Fruit fly (Drosophila melanogaster) whole organism, embryonic: Measurements from ENCODE around the gene CaMKI.

ENCODE experiments used
- Asciz ChIP-seq: fragments of 200-800 bp; sonication (Bioruptor generic); optimal IDR thresholded peaks from 2 replicates; lab custom pipeline; 2017; ENCODE audit warnings: missing biosample characterization, mild to moderate bottlenecking, missing genetic modification characterization, missing genetic modification reagents
- Atf-2 ChIP-seq: fragments of 200-800 bp; sonication (Bioruptor generic); optimal IDR thresholded peaks from 2 replicates; lab custom pipeline; 2016; ENCODE audit warnings: missing biosample characterization, missing genetic modification characterization
- Atf6 ChIP-seq: fragments of 200-800 bp; sonication (Bioruptor generic); IDR thresholded peaks from 2 replicates; pipeline ENCODE4 v1.3.6; 2022; ENCODE audit warnings: missing biosample characterization, missing genetic modification characterization
- BtbVII ChIP-seq: fragments of 200-800 bp; sonication (Bioruptor generic); optimal IDR thresholded peaks from 3 replicates; lab custom pipeline; 2017; ENCODE audit warnings: missing biosample characterization, mild to moderate bottlenecking, missing genetic modification characterization
- C15 ChIP-seq: fragments of 200-800 bp; sonication (Bioruptor generic); IDR thresholded peaks from 3 replicates; pipeline ENCODE4 v1.3.6; 2022; ENCODE audit warnings: missing biosample characterization, missing genetic modification characterization
- CG11696 ChIP-seq: fragments of 200-800 bp; sonication (Bioruptor generic); IDR thresholded peaks from 2 replicates; pipeline ENCODE4 v1.3.6; 2022; ENCODE audit warnings: missing biosample characterization, missing genetic modification characterization
- CG13424 ChIP-seq: fragments of 200-800 bp; sonication (Bioruptor generic); optimal IDR thresholded peaks from 2 replicates; lab custom pipeline; 2019; ENCODE audit warnings: missing biosample characterization, mild to moderate bottlenecking, missing genetic modification characterization, moderate library complexity
- CG15011 ChIP-seq: fragments of 200-800 bp; sonication (Bioruptor generic); optimal IDR thresholded peaks from 3 replicates; lab custom pipeline; 2018; ENCODE audit warnings: missing biosample characterization, mild to moderate bottlenecking, missing genetic modification characterization
- CG16779 ChIP-seq: fragments of 200-800 bp; sonication (Bioruptor generic); IDR thresholded peaks from 2 replicates; pipeline ENCODE4 v1.3.6; 2022; ENCODE audit warnings: missing biosample characterization, missing genetic modification characterization
- CG16815 ChIP-seq: fragments of 200-800 bp; sonication (Bioruptor generic); optimal IDR thresholded peaks from 3 replicates; lab custom pipeline; 2017; ENCODE audit warnings: missing biosample characterization, mild to moderate bottlenecking, missing genetic modification characterization
- CG17361 ChIP-seq: fragments of 200-800 bp; sonication (Bioruptor generic); IDR thresholded peaks from 3 replicates; pipeline ENCODE4 v1.3.6; 2022; ENCODE audit warnings: missing biosample characterization, missing genetic modification characterization
- CG18599 ChIP-seq: fragments of 200-800 bp; sonication (Bioruptor generic); optimal IDR thresholded peaks from 3 replicates; lab custom pipeline; 2017; ENCODE audit warnings: missing biosample characterization, missing genetic modification characterization, mild to moderate bottlenecking, moderate library complexity, missing genetic modification reagents
- CG2129 ChIP-seq: fragments of 200-800 bp; sonication (Bioruptor generic); IDR thresholded peaks from 2 replicates; pipeline ENCODE4 v1.3.6; 2022; ENCODE audit warnings: missing biosample characterization, missing genetic modification characterization; ENCODE audit not compliant: partially characterized antibody
- CG2199 ChIP-seq: fragments of 200-800 bp; sonication (Bioruptor generic); IDR thresholded peaks from 3 replicates; pipeline ENCODE4 v1.3.6; 2022; ENCODE audit warnings: missing biosample characterization, missing genetic modification characterization
- CG32532 ChIP-seq: fragments of 200-800 bp; sonication (Bioruptor generic); IDR thresholded peaks from 2 replicates; pipeline ENCODE4 v1.3.6; 2022; ENCODE audit warnings: missing biosample characterization, missing genetic modification characterization
- CG6765 ChIP-seq: fragments of 200-800 bp; sonication (Bioruptor generic); optimal IDR thresholded peaks from 3 replicates; lab custom pipeline; 2017; ENCODE audit warnings: missing biosample characterization, mild to moderate bottlenecking, missing genetic modification characterization
- Camta ChIP-seq: fragments of 200-800 bp; sonication (Bioruptor generic); optimal IDR thresholded peaks from 2 replicates; lab custom pipeline; 2016; ENCODE audit warnings: missing biosample characterization, missing genetic modification characterization
- Dbx ChIP-seq: fragments of 200-800 bp; sonication (Bioruptor generic); IDR thresholded peaks from 3 replicates; pipeline ENCODE4 v1.3.6; 2022; ENCODE audit warnings: missing biosample characterization, missing genetic modification characterization
- Deaf1 ChIP-seq: fragments of 200-800 bp; optimal IDR thresholded peaks from 3 replicates; lab custom pipeline; 2019; ENCODE audit warnings: missing biosample characterization, mild to moderate bottlenecking, missing genetic modification characterization, moderate library complexity
- Ets65A ChIP-seq: fragments of 200-800 bp; sonication (Bioruptor generic); peaks from one replicate; lab custom pipeline; 2016; ENCODE audit warnings: missing biosample characterization, missing genetic modification characterization
- H2.0 ChIP-seq: fragments of 200-800 bp; sonication (Bioruptor generic); IDR thresholded peaks from 2 replicates; pipeline ENCODE4 v1.3.6; 2022; ENCODE audit warnings: missing biosample characterization, missing genetic modification characterization
- HLH54F ChIP-seq: fragments of 200-800 bp; sonication (Bioruptor generic); optimal IDR thresholded peaks from 3 replicates; lab custom pipeline; 2016; ENCODE audit warnings: missing biosample characterization, missing genetic modification characterization
- HLHmδ ChIP-seq: fragments of 200-800 bp; sonication (Bioruptor generic); optimal IDR thresholded peaks from 2 replicates; lab custom pipeline; 2018; ENCODE audit warnings: missing biosample characterization, mild to moderate bottlenecking, missing genetic modification characterization, moderate library complexity
- Hsf ChIP-seq: fragments of 200-800 bp; sonication (Bioruptor generic); optimal IDR thresholded peaks from 3 replicates; lab custom pipeline; 2016; ENCODE audit warnings: missing biosample characterization, missing genetic modification characterization
- Med ChIP-seq: fragments of 200-800 bp; sonication (Bioruptor generic); peaks from one replicate; lab custom pipeline; 2016; ENCODE audit warnings: missing biosample characterization, missing genetic modification characterization, mild to moderate bottlenecking, inconsistent platforms, moderate library complexity
- Nf-YB ChIP-seq: fragments of 200-800 bp; sonication (Bioruptor generic); optimal IDR thresholded peaks from 3 replicates; lab custom pipeline; 2019; ENCODE audit warnings: missing biosample characterization, mild to moderate bottlenecking, missing genetic modification characterization, moderate library complexity
- Nf-YC ChIP-seq: fragments of 200-800 bp; optimal IDR thresholded peaks from 3 replicates; lab custom pipeline; 2019; ENCODE audit warnings: missing biosample characterization, mild to moderate bottlenecking, missing genetic modification characterization, moderate library complexity
- Oli ChIP-seq: fragments of 200-800 bp; sonication (Bioruptor generic); optimal IDR thresholded peaks from 2 replicates; lab custom pipeline; 2018; ENCODE audit warnings: missing biosample characterization, mild to moderate bottlenecking, missing genetic modification characterization, moderate library complexity
- Pdp1 ChIP-seq, 2 experiments: fragments of 200-800 bp; sonication (Bioruptor generic); optimal IDR thresholded peaks; 3 replicates each; lab custom pipeline; 2016; ENCODE audit warnings: missing biosample characterization in 2 of 2, missing genetic modification characterization in 2 of 2, mild to moderate bottlenecking in 1 of 2, moderate library complexity in 1 of 2
- Poxn ChIP-seq: fragments of 200-800 bp; sonication (Bioruptor generic); IDR thresholded peaks from 2 replicates; pipeline ENCODE4 v1.3.6; 2022; ENCODE audit warnings: missing biosample characterization, missing genetic modification characterization
- Ptx1 ChIP-seq: fragments of 200-800 bp; sonication (Bioruptor generic); IDR thresholded peaks from 2 replicates; pipeline ENCODE4 v1.3.6; 2022; ENCODE audit warnings: missing biosample characterization, missing genetic modification characterization
- Scr ChIP-seq: fragments of 200-800 bp; sonication (Bioruptor generic); IDR thresholded peaks from 2 replicates; pipeline ENCODE4 v1.3.6; 2022; ENCODE audit warnings: missing biosample characterization, missing genetic modification characterization; ENCODE audit not compliant: partially characterized antibody
- Taf1 ChIP-seq: fragments of 200-800 bp; sonication (Bioruptor generic); IDR thresholded peaks from 2 replicates; pipeline ENCODE4 v1.3.6; 2022; ENCODE audit warnings: missing biosample characterization, missing genetic modification characterization
- bab2 ChIP-seq: fragments of 200-800 bp; sonication (Bioruptor generic); optimal IDR thresholded peaks from 2 replicates; lab custom pipeline; 2016; ENCODE audit warnings: missing biosample characterization, missing genetic modification characterization
- br ChIP-seq: fragments of >200 bp; optimal IDR thresholded peaks from 2 replicates; lab custom pipeline; 2017
- btn ChIP-seq: fragments of 200-800 bp; sonication (Bioruptor generic); optimal IDR thresholded peaks from 2 replicates; lab custom pipeline; 2016; ENCODE audit warnings: missing biosample characterization, missing genetic modification characterization
- crol ChIP-seq: fragments of 200-800 bp; sonication (Bioruptor generic); IDR thresholded peaks from 2 replicates; pipeline ENCODE4 v1.3.6; 2022; ENCODE audit warnings: missing biosample characterization, missing genetic modification characterization
- disco-r ChIP-seq: fragments of 200-800 bp; sonication (Bioruptor generic); optimal IDR thresholded peaks from 2 replicates; lab custom pipeline; 2016; ENCODE audit warnings: missing biosample characterization, missing genetic modification characterization
- dm ChIP-seq: fragments of 200-800 bp; sonication (Bioruptor generic); optimal IDR thresholded peaks from 3 replicates; lab custom pipeline; 2016; ENCODE audit warnings: missing biosample characterization, missing genetic modification characterization
- exex ChIP-seq: fragments of 200-800 bp; sonication (Bioruptor generic); optimal IDR thresholded peaks from 4 replicates; lab custom pipeline; 2018; ENCODE audit warnings: missing biosample characterization, mild to moderate bottlenecking, missing genetic modification characterization, moderate library complexity
- grau ChIP-seq: fragments of 200-800 bp; optimal IDR thresholded peaks from 3 replicates; lab custom pipeline; 2019; ENCODE audit warnings: missing biosample characterization, mild to moderate bottlenecking, missing genetic modification characterization, moderate library complexity
- ham ChIP-seq: fragments of 200-800 bp; sonication (Bioruptor generic); IDR thresholded peaks from 2 replicates; pipeline ENCODE4 v1.3.6; 2022; ENCODE audit warnings: missing biosample characterization, missing genetic modification characterization
- lmd ChIP-seq: fragments of 200-800 bp; sonication (Bioruptor generic); IDR thresholded peaks from 2 replicates; pipeline ENCODE4 v1.3.6; 2022; ENCODE audit warnings: missing biosample characterization, missing genetic modification characterization
- sens ChIP-seq: fragments of 200-800 bp; sonication (Bioruptor generic); peaks from one replicate; lab custom pipeline; 2016; ENCODE audit warnings: missing biosample characterization, missing genetic modification characterization
- sima ChIP-seq: fragments of 200-800 bp; sonication (Bioruptor generic); optimal IDR thresholded peaks from 2 replicates; lab custom pipeline; 2016; ENCODE audit warnings: missing biosample characterization, missing genetic modification characterization
- slbo ChIP-seq: fragments of 200-800 bp; sonication (Bioruptor generic); IDR thresholded peaks from 2 replicates; pipeline ENCODE4 v1.3.6; 2022; ENCODE audit warnings: missing biosample characterization, missing genetic modification characterization
- so ChIP-seq: fragments of 200-800 bp; sonication (Bioruptor generic); IDR thresholded peaks from 3 replicates; pipeline ENCODE4 v1.3.6; 2022; ENCODE audit warnings: missing biosample characterization, missing genetic modification characterization
- ssp ChIP-seq: fragments of 200-800 bp; sonication (Bioruptor generic); IDR thresholded peaks from 2 replicates; pipeline ENCODE4 v1.3.6; 2022; ENCODE audit warnings: missing biosample characterization, missing genetic modification characterization
- tna ChIP-seq: fragments of 200-800 bp; sonication (Bioruptor generic); IDR thresholded peaks from 2 replicates; pipeline ENCODE4 v1.3.6; 2022; ENCODE audit warnings: missing biosample characterization, missing genetic modification characterization; ENCODE audit not compliant: partially characterized antibody
- twi ChIP-seq: fragments of 200-800 bp; optimal IDR thresholded peaks from 2 replicates; lab custom pipeline; 2019; ENCODE audit warnings: missing biosample characterization, mild to moderate bottlenecking, missing genetic modification characterization, moderate library complexity
- unc-4 ChIP-seq: fragments of 200-800 bp; sonication (Bioruptor generic); IDR thresholded peaks from 2 replicates; pipeline ENCODE4 v1.3.6; 2022; ENCODE audit warnings: missing biosample characterization, missing genetic modification characterization; ENCODE audit not compliant: partially characterized antibody
- vnd ChIP-seq: fragments of 200-800 bp; sonication (Bioruptor generic); IDR thresholded peaks from 3 replicates; pipeline ENCODE4 v1.3.6; 2022; ENCODE audit warnings: missing biosample characterization, missing genetic modification characterization; ENCODE audit not compliant: partially characterized antibody
- zf30C ChIP-seq: fragments of 200-800 bp; sonication (Bioruptor generic); optimal IDR thresholded peaks from 3 replicates; lab custom pipeline; 2018; ENCODE audit warnings: missing biosample characterization, mild to moderate bottlenecking, missing genetic modification characterization

Gene CaMKI

dm6 chr4:395869-396568 is 49.3 kb upstream of the CaMKI start (continued):
- TF ChIP-seq Nf-YC (tag; lab: Kevin White, UChicago) (no peak), Scr (no peak), slbo (GFP tag; lab: Robert Waterston, UW) (no peak), vnd (GFP tag; lab: Robert Waterston, UW) (no peak), crol (GFP tag; lab: Robert Waterston, UW) (no peak), Hsf (GFP tag; lab: Kevin White, UChicago) (no peak), dm (GFP tag; lab: Kevin White, UChicago) (no peak), CG13424 (no peak), sima (GFP tag; lab: Kevin White, UChicago) (no peak), HLH54F (GFP tag; lab: Kevin White, UChicago) (no peak), Poxn (GFP tag; lab: Robert Waterston, UW) (no peak), Deaf1 (tag; lab: Kevin White, UChicago) (peak; percentile 2), sens (GFP tag; lab: Kevin White, UChicago) (peak; percentile 74), Asciz (GFP tag; lab: Kevin White, UChicago) (no peak), Dbx (GFP tag; lab: Robert Waterston, UW) (no peak), Nf-YB (GFP tag; lab: Kevin White, UChicago) (peak; percentile 60), Camta (GFP tag; lab: Kevin White, UChicago) (no peak), HLHmδ (GFP tag; lab: Kevin White, UChicago) (peak; percentile 1), unc-4 (no peak), CG15011 (GFP tag; lab: Kevin White, UChicago) (no peak), br (lab: Kevin White, UChicago) (no peak), lmd (GFP tag; lab: Robert Waterston, UW) (no peak), CG17361 (GFP tag; lab: Robert Waterston, UW) (0 out of 3 replicates have a peak, but pooled peaks have one; percentile 22), exex (no peak), disco-r (GFP tag; lab: Kevin White, UChicago) (no peak), Ets65A (GFP tag; lab: Kevin White, UChicago) (peak; percentile 33), CG16779 (no peak), Atf-2 (GFP tag; lab: Kevin White, UChicago) (no peak), Ptx1 (GFP tag; lab: Robert Waterston, UW) (no peak), grau (tag; lab: Kevin White, UChicago) (no peak), Taf1 (GFP tag; lab: Robert Waterston, UW) (no peak), CG18599 (no peak), C15 (GFP tag; lab: Robert Waterston, UW) (no peak), zf30C (peak; percentile 67), CG6765 (GFP tag; lab: Kevin White, UChicago) (no peak), CG2129 (no peak), CG32532 (GFP tag; lab: Robert Waterston, UW) (no peak), ssp (GFP tag; lab: Robert Waterston, UW) (no peak), Pdp1 (GFP tag; optimal IDR thresholded peaks at IDR 0.05; lab: Kevin White, UChicago) (peak in 1 of 2 experiments; percentile 35)

- TF ChIP-seq btn (GFP tag; lab: Kevin White, UChicago) (no peak), tna (no peak), bab2 (GFP tag; lab: Kevin White, UChicago) (no peak), Oli (tag; lab: Kevin White, UChicago) (no peak), ham (no peak), Atf6 (no peak), Med (GFP tag; lab: Kevin White, UChicago) (peak; percentile 60), twi (tag; lab: Kevin White, UChicago) (peak; percentile 85), Taf1 (GFP tag; lab: Robert Waterston, UW) (no peak), CG2199 (GFP tag; lab: Robert Waterston, UW) (peak; percentile 77; the same call in 2 of the 3 replicates), sens (GFP tag; lab: Kevin White, UChicago) (peak; percentile 39), BtbVII (GFP tag; lab: Kevin White, UChicago) (no peak), H2.0 (GFP tag; lab: Robert Waterston, UW) (no peak), CG16815 (GFP tag; lab: Kevin White, UChicago) (no peak), so (GFP tag; lab: Robert Waterston, UW) (no peak), CG11696 (no peak)
Measured at dm6 chr4:398555-398954, 46.7 kb upstream of the CaMKI start.
